Worm (Caenorhabditis elegans): ENCODE measurements around the gene ttll-9.
A peak's percentile ranks its signal among the peaks of the same experiment; 100 is the strongest.

ttll-9 gene

DNA sequence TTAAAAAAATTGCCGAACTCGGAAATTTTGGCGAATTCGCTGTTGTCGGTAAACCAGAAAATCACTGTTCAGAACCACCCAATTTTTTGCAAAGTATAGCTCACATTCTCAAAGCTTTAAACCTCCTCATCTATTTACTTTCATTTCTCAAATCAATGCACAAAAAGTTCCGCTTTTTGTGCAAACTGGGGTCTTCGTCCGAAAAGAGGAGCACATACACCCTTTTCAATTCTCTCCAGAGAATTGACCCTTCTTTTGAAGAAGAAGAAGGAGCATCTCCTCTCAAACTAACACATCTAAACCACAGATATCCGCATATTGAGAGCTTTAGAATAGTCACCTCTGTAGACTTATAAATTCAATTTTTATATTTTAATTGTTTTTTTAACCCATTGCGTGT is 34.9 kb upstream of the ttll-9 start:
- TF ChIP-seq zfh-2 (GFP tag; conservative IDR thresholded peaks at IDR 0.05) = no peak
- no peak for TF ChIP-seq nhr-27 (tag; optimal IDR thresholded peaks at IDR 0.05)
- no peak for TF ChIP-seq ZK185.1 (tag; optimal IDR thresholded peaks at IDR 0.05; ENCODE audit: poor library complexity, severe bottlenecking)
- no peak for TF ChIP-seq lir-1 (GFP tag; conservative IDR thresholded peaks at IDR 0.05)
- no peak for TF ChIP-seq tbx-9 (tag; optimal IDR thresholded peaks at IDR 0.05; ENCODE audit: borderline replicate concordance)
- no peak for TF ChIP-seq F49E8.2 (tag; optimal IDR thresholded peaks at IDR 0.05; ENCODE audit: insufficient read depth)
- TF ChIP-seq chd-7 (tag; optimal IDR thresholded peaks at IDR 0.05) = no peak

ce11 chrV:20879069-20879667 is 31.1 kb upstream of the ttll-9 start, which contains the start of gene unc-80:
unc-80 (plus strand) TSS chrV:20879601.
- TF ChIP-seq Y53G8AR.9 (GFP tag; conservative IDR thresholded peaks at IDR 0.05) = no peak
- no peak for TF ChIP-seq Y67H2A.10 (GFP tag; conservative IDR thresholded peaks at IDR 0.05)
- TF ChIP-seq ama-1 (optimal IDR thresholded peaks at IDR 0.05) = no peak
- no peak for TF ChIP-seq ama-1 (GFP tag; optimal IDR thresholded peaks at IDR 0.05)
- TF ChIP-seq snpc-4 (GFP tag; optimal IDR thresholded peaks at IDR 0.05) = no peak
- no peak for TF ChIP-seq snpc-4 (tag; optimal IDR thresholded peaks at IDR 0.05)
- no peak for TF ChIP-seq lsl-1 (GFP tag; optimal IDR thresholded peaks at IDR 0.05)
- no peak for TF ChIP-seq mes-4 (tag; optimal IDR thresholded peaks at IDR 0.05)
- TF ChIP-seq ZK185.1 (tag; optimal IDR thresholded peaks at IDR 0.05; ENCODE audit: poor library complexity, severe bottlenecking) = no peak
- TF ChIP-seq ekl-4 (GFP tag; IDR thresholded peaks at IDR 0.05) = no peak
- no peak for TF ChIP-seq egl-44 (GFP tag; IDR thresholded peaks at IDR 0.05)
- TF ChIP-seq K12H6.12 (tag; optimal IDR thresholded peaks at IDR 0.05) = peak; percentile 47
- TF ChIP-seq dpl-1 (GFP tag; optimal IDR thresholded peaks at IDR 0.05) = no peak
- no peak for TF ChIP-seq ceh-79 (tag; optimal IDR thresholded peaks at IDR 0.05)
- TF ChIP-seq hmg-1.2 (GFP tag; IDR thresholded peaks at IDR 0.05) = peak; percentile 58; the same call in 1 of the 2 replicates
- no peak for TF ChIP-seq gei-17 (GFP tag; optimal IDR thresholded peaks at IDR 0.05)
- no peak for TF ChIP-seq ceh-91 (GFP tag; IDR thresholded peaks at IDR 0.05)
- peak in 1 of 3 experiments; percentile 44 for TF ChIP-seq lin-35 (GFP tag; optimal IDR thresholded peaks at IDR 0.05)

- TF ChIP-seq rcor-1 (GFP tag; IDR thresholded peaks at IDR 0.05) = no peak
- TF ChIP-seq nhr-179 (tag; optimal IDR thresholded peaks at IDR 0.05) = no peak
- no peak for TF ChIP-seq nfyb-1 (GFP tag; IDR thresholded peaks at IDR 0.05)
- TF ChIP-seq efl-1 (GFP tag; optimal IDR thresholded peaks at IDR 0.05) = no peak
- TF ChIP-seq attf-5 (GFP tag; optimal IDR thresholded peaks at IDR 0.05) = no peak
- TF ChIP-seq lir-1 (GFP tag; conservative IDR thresholded peaks at IDR 0.05) = no peak
- TF ChIP-seq nhr-120 (GFP tag; IDR thresholded peaks at IDR 0.05) = no peak
- no peak for TF ChIP-seq pha-4 (tag; optimal IDR thresholded peaks at IDR 0.05)
- no peak for TF ChIP-seq F10E7.11 (tag; optimal IDR thresholded peaks at IDR 0.05)
- TF ChIP-seq C06A6.2 (GFP tag; conservative IDR thresholded peaks at IDR 0.05) = no peak
- no peak for TF ChIP-seq ztf-22 (GFP tag; optimal IDR thresholded peaks at IDR 0.05)
- TF ChIP-seq zim-3 (tag; optimal IDR thresholded peaks at IDR 0.05) = no peak
- no peak for TF ChIP-seq mcd-1 (GFP tag; IDR thresholded peaks at IDR 0.05)
Measured at ce11 chrV:20891871-20892270, 18.4 kb upstream of the ttll-9 start.
